Worm (Caenorhabditis elegans): ENCODE measurements around the gene ncx-5.

The ncx-5 gene

DNA sequence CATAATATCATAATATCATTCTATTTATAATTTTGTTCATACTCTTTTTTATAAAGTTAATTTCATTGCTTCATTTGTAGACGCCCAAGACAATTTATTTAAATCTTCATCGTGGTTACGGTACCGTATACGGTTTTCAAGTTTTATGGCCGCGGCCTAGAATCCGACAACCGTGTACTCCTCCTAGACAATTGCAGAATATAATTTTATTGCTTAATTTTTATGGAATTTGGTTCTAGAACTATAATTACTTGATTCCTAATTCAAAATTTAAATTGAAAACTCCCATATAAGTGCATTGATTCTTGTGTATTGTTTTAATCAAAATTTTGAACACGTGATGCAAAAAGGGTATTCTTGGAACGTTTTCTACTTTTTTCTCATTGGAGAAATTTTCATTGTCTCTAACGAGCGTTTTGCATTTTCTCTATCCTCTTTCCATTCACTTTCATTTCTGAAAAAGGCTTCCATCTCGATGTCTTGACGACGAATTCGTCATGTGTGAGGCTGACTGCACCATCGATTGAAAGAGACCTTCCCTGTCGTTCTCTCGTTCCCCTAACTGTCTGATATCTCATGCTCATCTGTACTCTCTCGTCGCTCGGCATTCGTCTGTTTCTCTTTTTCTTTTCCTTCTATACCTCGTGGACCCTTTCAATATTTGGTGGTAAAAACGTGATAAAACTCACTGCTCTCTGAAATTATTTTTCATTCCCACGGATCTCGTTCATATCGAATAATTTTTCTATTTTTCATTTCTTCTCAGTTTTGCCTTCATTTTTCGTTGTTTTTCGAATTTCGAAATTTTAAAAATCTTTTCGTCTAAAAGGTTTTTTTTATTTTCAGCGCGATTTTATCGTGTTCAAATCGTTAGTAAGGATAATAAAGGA lies 48.5 kb downstream of the ncx-5 start, which contains the start of gene pap-1 (continued):
- TF ChIP-seq nhr-47 (tag; optimal IDR thresholded peaks at IDR 0.05) = peak; percentile 43
- peak; percentile 3 for TF ChIP-seq elt-2 (tag; optimal IDR thresholded peaks at IDR 0.05)
- TF ChIP-seq dsc-1 (tag; optimal IDR thresholded peaks at IDR 0.05) = peak; percentile 21
- peak; percentile 52 for TF ChIP-seq blmp-1 (tag; optimal IDR thresholded peaks at IDR 0.05)
- TF ChIP-seq egl-27 (tag; optimal IDR thresholded peaks at IDR 0.05) = no peak
- no peak for TF ChIP-seq nhr-19 (GFP tag; conservative IDR thresholded peaks at IDR 0.05)
- TF ChIP-seq isw-1 (GFP tag; IDR thresholded peaks at IDR 0.05) = no peak; the same call in 1 of the 2 replicates
- no peak for TF ChIP-seq ces-1 (GFP tag; optimal IDR thresholded peaks at IDR 0.05)
- no peak for TF ChIP-seq nhr-84 (tag; optimal IDR thresholded peaks at IDR 0.05)
- no peak for TF ChIP-seq ceh-63 (GFP tag; optimal IDR thresholded peaks at IDR 0.05)
- TF ChIP-seq efl-3 (GFP tag; optimal IDR thresholded peaks at IDR 0.05) = no peak
- TF ChIP-seq ztf-11 (tag; optimal IDR thresholded peaks at IDR 0.05) = no peak
- TF ChIP-seq elt-3 (tag; optimal IDR thresholded peaks at IDR 0.05) = no peak
- TF ChIP-seq C34B4.2 (tag; optimal IDR thresholded peaks at IDR 0.05) = no peak
- TF ChIP-seq rnt-1 (tag; optimal IDR thresholded peaks at IDR 0.05) = peak; percentile 78
- no peak for TF ChIP-seq aha-1 (tag; optimal IDR thresholded peaks at IDR 0.05)
- TF ChIP-seq nhr-77 (tag; optimal IDR thresholded peaks at IDR 0.05) = no peak
- no peak for TF ChIP-seq nhr-28 (tag; optimal IDR thresholded peaks at IDR 0.05)
- no peak for TF ChIP-seq hpl-2 (GFP tag; optimal IDR thresholded peaks at IDR 0.05)
- TF ChIP-seq F16B12.6 (tag; optimal IDR thresholded peaks at IDR 0.05) = no peak
- TF ChIP-seq pax-3 (tag; optimal IDR thresholded peaks at IDR 0.05) = peak; percentile 26
- no peak for TF ChIP-seq C04F5.9 (tag; optimal IDR thresholded peaks at IDR 0.05)
- peak; percentile 76 for TF ChIP-seq ceh-90 (tag; optimal IDR thresholded peaks at IDR 0.05)
- TF ChIP-seq ceh-82 (tag; optimal IDR thresholded peaks at IDR 0.05) = no peak
- TF ChIP-seq nhr-85 (tag) = peak; percentile 79
- TF ChIP-seq ceh-8 (GFP tag; optimal IDR thresholded peaks at IDR 0.05) = no peak
- TF ChIP-seq swsn-7 (tag; optimal IDR thresholded peaks at IDR 0.05) = peak; percentile 26
- TF ChIP-seq nhr-90 (tag; optimal IDR thresholded peaks at IDR 0.05; ENCODE audit: poor library complexity) = no peak
- TF ChIP-seq aly-2 (tag; optimal IDR thresholded peaks at IDR 0.05) = no peak
- no peak for TF ChIP-seq Y116A8C.19 (tag; optimal IDR thresholded peaks at IDR 0.05; ENCODE audit: borderline replicate concordance)
- no peak for TF ChIP-seq mab-9 (GFP tag; IDR thresholded peaks at IDR 0.05)
- TF ChIP-seq jun-1 (tag; optimal IDR thresholded peaks at IDR 0.05) = no peak
- no peak for TF ChIP-seq pag-3 (tag; optimal IDR thresholded peaks at IDR 0.05; ENCODE audit: borderline replicate concordance, insufficient read depth)
- TF ChIP-seq lin-39 (tag; optimal IDR thresholded peaks at IDR 0.05) = no peak
- TF ChIP-seq nhr-12 (tag; optimal IDR thresholded peaks at IDR 0.05) = no peak
- TF ChIP-seq nhr-11 (tag; optimal IDR thresholded peaks at IDR 0.05) = no peak
- TF ChIP-seq fos-1 (tag; optimal IDR thresholded peaks at IDR 0.05) = no peak
- peak; percentile 71 for TF ChIP-seq lir-3 (tag; optimal IDR thresholded peaks at IDR 0.05; ENCODE audit: poor library complexity)
- no peak for TF ChIP-seq unc-130 (tag; optimal IDR thresholded peaks at IDR 0.05)
- no peak for TF ChIP-seq zip-4 (GFP tag; optimal IDR thresholded peaks at IDR 0.05)
- no peak for TF ChIP-seq unc-62 (GFP tag; optimal IDR thresholded peaks at IDR 0.05)
- TF ChIP-seq snu-23 (GFP tag; optimal IDR thresholded peaks at IDR 0.05) = no peak
- no peak for TF ChIP-seq pqm-1 (tag; optimal IDR thresholded peaks at IDR 0.05)
- peak; percentile 6 to 32 for TF ChIP-seq lsy-2 (tag; optimal IDR thresholded peaks at IDR 0.05)
- no peak for TF ChIP-seq hlh-17 (GFP tag; optimal IDR thresholded peaks at IDR 0.05; ENCODE audit: borderline replicate concordance)
- no peak for TF ChIP-seq mef-2 (tag; optimal IDR thresholded peaks at IDR 0.05)
- peak in 1 of 2 experiments; percentile 40 for TF ChIP-seq mdl-1 (tag; optimal IDR thresholded peaks at IDR 0.05)
- peak; percentile 21 for TF ChIP-seq lin-14 (GFP tag; optimal IDR thresholded peaks at IDR 0.05)
- TF ChIP-seq ets-5 (GFP tag; IDR thresholded peaks at IDR 0.05) = no peak
- TF ChIP-seq sup-37 (GFP tag; optimal IDR thresholded peaks at IDR 0.05) = no peak
- TF ChIP-seq ama-1 (optimal IDR thresholded peaks at IDR 0.05) = no peak

All from whole organism, L1 larva.